Worm (Caenorhabditis elegans) whole organism, L4 larva: ENCODE results near the gene nhr-153.

ENCODE experiments used
- ZK337.2 ChIP-seq: fragments of 200-800 bp; sonication (Bioruptor generic); IDR thresholded peaks from 2 replicates; pipeline ENCODE4 v1.3.6; 2022; ENCODE audit warnings: missing genetic modification reagents, missing genetic modification characterization, missing compliant biosample characterization
- ama-1 ChIP-seq: fragments of 150-350 bp; optimal IDR thresholded peaks from 2 replicates; lab custom pipeline; 2014; ENCODE audit warnings: inconsistent platforms, mixed read lengths
- ceh-28 ChIP-seq: fragments of 150-350 bp; optimal IDR thresholded peaks from 2 replicates; lab custom pipeline; 2014; ENCODE audit warnings: missing biosample characterization, missing genetic modification reagents, missing genetic modification characterization
- ceh-82 ChIP-seq: sonication (generic microtip); optimal IDR thresholded peaks from 2 replicates; lab custom pipeline; 2017; ENCODE audit warnings: missing biosample characterization, missing genetic modification characterization
- dmd-9 ChIP-seq: fragments of 200-800 bp; sonication (Bioruptor generic); IDR thresholded peaks from 2 replicates; pipeline ENCODE4 v1.3.6; 2022; ENCODE audit warnings: missing genetic modification reagents, missing genetic modification characterization, missing compliant biosample characterization
- fkh-10 ChIP-seq: fragments of 150-350 bp; optimal IDR thresholded peaks from 2 replicates; lab custom pipeline; 2014; ENCODE audit warnings: missing biosample characterization, missing genetic modification reagents, missing genetic modification characterization
- jun-1 ChIP-seq: fragments of 150-350 bp; optimal IDR thresholded peaks from 2 replicates; lab custom pipeline; 2014; ENCODE audit warnings: missing biosample characterization, missing genetic modification reagents, missing genetic modification characterization
- lin-13 ChIP-seq: fragments of 150-350 bp; optimal IDR thresholded peaks from 2 replicates; lab custom pipeline; 2014; ENCODE audit warnings: missing biosample characterization, missing genetic modification reagents, missing genetic modification characterization
- lir-3 ChIP-seq: sonication (generic microtip); optimal IDR thresholded peaks from 2 replicates; lab custom pipeline; 2016; ENCODE audit warnings: mild to moderate bottlenecking, missing genetic modification characterization, missing compliant biosample characterization
- nhr-41 ChIP-seq: fragments of 200-800 bp; sonication (Bioruptor generic); IDR thresholded peaks from 2 replicates; pipeline ENCODE4 v1.3.6; 2022; ENCODE audit warnings: missing genetic modification reagents, missing genetic modification characterization, missing compliant biosample characterization
- ztf-11 ChIP-seq: fragments of 150-350 bp; optimal IDR thresholded peaks from 2 replicates; lab custom pipeline; 2014; ENCODE audit warnings: missing biosample characterization, missing genetic modification characterization

DNA sequence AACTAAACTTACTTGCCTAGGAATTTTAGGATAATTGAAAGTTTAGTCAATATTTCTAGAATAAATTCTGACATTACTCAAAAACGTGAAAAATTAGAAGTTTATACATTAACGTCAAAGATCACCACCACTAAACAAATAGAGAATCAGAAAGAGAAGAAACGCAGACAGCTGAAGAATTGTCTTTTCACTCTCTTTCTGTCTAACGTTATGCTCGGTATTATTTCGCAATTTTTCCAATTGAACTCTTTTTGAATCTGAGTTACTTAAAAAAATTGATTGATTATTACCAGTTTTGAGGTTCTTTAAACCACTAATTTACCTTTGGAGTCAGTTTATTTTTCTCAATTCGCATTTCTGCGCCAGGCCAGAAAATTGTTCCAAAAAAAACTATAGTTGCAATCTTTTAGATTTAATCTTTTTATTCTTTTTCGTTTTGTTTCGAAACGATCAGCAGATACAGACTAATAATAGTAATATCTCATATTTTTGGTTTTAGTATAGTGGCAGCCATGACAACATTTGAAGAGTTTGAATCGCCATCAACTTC lies 3.2 kb upstream of the nhr-153 start, which contains the start of gene nhr-154:
- TF ChIP-seq lin-13 (GFP tag; lab: Kevin White, UChicago) (no peak), fkh-10 (no peak), nhr-41 (GFP tag; lab: Robert Waterston, UW) (no peak), ZK337.2 (no peak), ceh-28 (no peak), ceh-82 (no peak), lir-3 (tag; lab: Kevin White, UChicago) (no peak), dmd-9 (no peak), ztf-11 (tag; lab: Kevin White, UChicago) (no peak), ama-1 (no peak), jun-1 (no peak)
